Fruit fly (Drosophila melanogaster) whole organism, pupa: Measurements from ENCODE around the gene CG6465.

Experiments
- CG10348 ChIP-seq: fragments of 200-800 bp; sonication (Bioruptor generic); IDR thresholded peaks from 2 replicates; pipeline ENCODE4 v1.3.6; 2022; ENCODE audit warnings: missing biosample characterization, missing genetic modification characterization
- fd96Ca ChIP-seq: fragments of 200-800 bp; sonication (Bioruptor generic); IDR thresholded peaks from 3 replicates; pipeline ENCODE4 v1.3.6; 2022; ENCODE audit warnings: missing biosample characterization, missing genetic modification characterization

DNA sequence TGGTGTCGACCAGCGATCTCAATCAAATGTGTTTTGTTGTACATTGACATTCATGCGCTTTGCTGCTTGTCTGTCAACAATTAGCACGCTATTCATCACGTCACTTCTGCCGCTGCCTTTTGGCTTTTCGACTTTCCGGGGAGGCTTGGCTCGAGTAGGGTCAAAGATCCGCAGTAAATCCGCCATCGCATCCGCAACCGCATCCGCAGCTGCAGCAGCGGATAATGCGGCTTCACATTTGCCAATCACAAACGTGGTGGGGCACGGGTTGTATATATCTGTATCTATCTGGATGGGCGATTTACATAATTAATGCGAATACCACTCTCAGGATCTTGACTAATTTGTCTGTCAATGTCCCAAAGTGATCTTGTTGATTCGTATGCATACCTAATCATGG is 29.9 kb downstream of the CG6465 start:
- TF ChIP-seq fd96Ca (GFP tag; lab: Robert Waterston, UW) (no peak), CG10348 (GFP tag; lab: Robert Waterston, UW) (no peak)
